Worm (Caenorhabditis elegans) whole organism, L4 larva: ENCODE results near the gene T24B8.4.
A peak's percentile ranks its signal among the peaks of the same experiment; 100 is the strongest.

Source experiments
- D1046.2 ChIP-seq: fragments of 200-800 bp; sonication (Bioruptor generic); IDR thresholded peaks from 2 replicates; pipeline ENCODE4 v1.3.6; 2022; ENCODE audit warnings: missing genetic modification characterization, missing compliant biosample characterization
- F10B5.3 ChIP-seq: sonication (generic microtip); optimal IDR thresholded peaks from 2 replicates; lab custom pipeline; 2016; ENCODE audit warnings: mild to moderate bottlenecking, missing genetic modification characterization, missing compliant biosample characterization
- T20F7.1 ChIP-seq: fragments of 200-800 bp; sonication (Bioruptor generic); optimal IDR thresholded peaks from 2 replicates; lab custom pipeline; 2018; ENCODE audit warnings: mild to moderate bottlenecking, missing genetic modification characterization, missing compliant biosample characterization
- T26A8.4 ChIP-seq: fragments of 200-800 bp; sonication (Bioruptor generic); IDR thresholded peaks from 2 replicates; pipeline ENCODE4 v1.3.6; 2022; ENCODE audit warnings: missing genetic modification characterization, missing compliant biosample characterization
- ZK337.2 ChIP-seq: fragments of 200-800 bp; sonication (Bioruptor generic); IDR thresholded peaks from 2 replicates; pipeline ENCODE4 v1.3.6; 2022; ENCODE audit warnings: missing genetic modification reagents, missing genetic modification characterization, missing compliant biosample characterization
- aha-1 ChIP-seq: fragments of 150-350 bp; peaks from one replicate; lab custom pipeline; 2014; ENCODE audit warnings: missing biosample characterization, missing genetic modification characterization
- ama-1 ChIP-seq: fragments of 150-350 bp; optimal IDR thresholded peaks from 2 replicates; lab custom pipeline; 2014; ENCODE audit warnings: inconsistent platforms, mixed read lengths
- arid-1 ChIP-seq: fragments of 200-800 bp; sonication (Bioruptor generic); conservative IDR thresholded peaks from 2 replicates; pipeline ENCODE4 v1.3.6; 2022; ENCODE audit warnings: missing genetic modification reagents, missing genetic modification characterization, missing compliant biosample characterization
- ceh-44 ChIP-seq: fragments of 200-800 bp; sonication (Bioruptor generic); IDR thresholded peaks from 2 replicates; pipeline ENCODE4 v1.3.6; 2022; ENCODE audit warnings: missing genetic modification reagents, missing genetic modification characterization, missing compliant biosample characterization
- ctbp-1 ChIP-seq: fragments of 200-800 bp; sonication (Bioruptor generic); IDR thresholded peaks from 2 replicates; pipeline ENCODE4 v1.3.6; 2022; ENCODE audit warnings: missing genetic modification reagents, missing genetic modification characterization, missing compliant biosample characterization
- daf-12 ChIP-seq: fragments of 150-350 bp; optimal IDR thresholded peaks from 2 replicates; lab custom pipeline; 2014; ENCODE audit warnings: missing biosample characterization, missing genetic modification reagents, missing genetic modification characterization
- daf-16 ChIP-seq, 3 experiments: sonication (generic microtip); optimal IDR thresholded peaks; 2 replicates each; lab custom pipeline; 2016 to 2017; ENCODE audit warnings: missing genetic modification characterization in 3 of 3, missing genetic modification reagents in 3 of 3, mild to moderate bottlenecking in 2 of 3, missing compliant biosample characterization in 2 of 3, missing biosample characterization in 1 of 3, moderate library complexity in 1 of 3
- dmd-6 ChIP-seq: fragments of 200-800 bp; sonication (Bioruptor generic); IDR thresholded peaks from 2 replicates; pipeline ENCODE4 v1.3.6; 2022; ENCODE audit warnings: missing genetic modification reagents, missing genetic modification characterization, missing compliant biosample characterization
- dpl-1 ChIP-seq: fragments of 150-350 bp; optimal IDR thresholded peaks from 2 replicates; lab custom pipeline; 2014; ENCODE audit warnings: missing biosample characterization, missing genetic modification reagents, missing genetic modification characterization
- dve-1 ChIP-seq: sonication (generic microtip); optimal IDR thresholded peaks from 2 replicates; lab custom pipeline; 2017; ENCODE audit warnings: antibody characterized with exemption, mild to moderate bottlenecking, missing genetic modification characterization, missing compliant biosample characterization; ENCODE audit not compliant: insufficient read depth
- egl-27 ChIP-seq: sonication (generic microtip); optimal IDR thresholded peaks from 3 replicates; lab custom pipeline; 2017; ENCODE audit warnings: missing biosample characterization, missing genetic modification reagents, missing genetic modification characterization
- fkh-10 ChIP-seq: fragments of 150-350 bp; optimal IDR thresholded peaks from 2 replicates; lab custom pipeline; 2014; ENCODE audit warnings: missing biosample characterization, missing genetic modification reagents, missing genetic modification characterization
- fos-1 ChIP-seq: fragments of 150-350 bp; optimal IDR thresholded peaks from 2 replicates; lab custom pipeline; 2014; ENCODE audit warnings: missing biosample characterization, missing genetic modification characterization
- hif-1 ChIP-seq, 2 experiments: sonication (generic microtip); optimal IDR thresholded peaks; 2 replicates each; lab custom pipeline; 2016 to 2017; ENCODE audit warnings: missing compliant biosample characterization in 2 of 2, missing genetic modification characterization in 2 of 2, missing genetic modification reagents in 2 of 2, missing genotype in 2 of 2, mild to moderate bottlenecking in 1 of 2
- hlh-11 ChIP-seq: fragments of 200-800 bp; sonication (Bioruptor generic); optimal IDR thresholded peaks from 2 replicates; lab custom pipeline; 2018; ENCODE audit warnings: mild to moderate bottlenecking, missing genetic modification characterization, missing compliant biosample characterization
- hlh-30 ChIP-seq: sonication (generic microtip); optimal IDR thresholded peaks from 2 replicates; lab custom pipeline; 2017; ENCODE audit warnings: antibody characterized with exemption, mild to moderate bottlenecking, missing genetic modification characterization, missing compliant biosample characterization; ENCODE audit not compliant: insufficient read depth
- hmg-1.1 ChIP-seq: fragments of 200-800 bp; sonication (Bioruptor generic); IDR thresholded peaks from 2 replicates; pipeline ENCODE4 v1.3.6; 2022; ENCODE audit warnings: missing genetic modification reagents, missing genetic modification characterization, missing compliant biosample characterization
- lin-1 ChIP-seq: fragments of 200-800 bp; sonication (Bioruptor generic); IDR thresholded peaks from 2 replicates; pipeline ENCODE4 v1.3.6; 2022; ENCODE audit warnings: missing genetic modification reagents, missing genetic modification characterization, missing compliant biosample characterization
- lin-13 ChIP-seq: fragments of 150-350 bp; optimal IDR thresholded peaks from 2 replicates; lab custom pipeline; 2014; ENCODE audit warnings: missing biosample characterization, missing genetic modification reagents, missing genetic modification characterization
- lin-38 ChIP-seq: fragments of 200-800 bp; sonication (Bioruptor generic); IDR thresholded peaks from 2 replicates; pipeline ENCODE4 v1.3.6; 2022; ENCODE audit warnings: missing genetic modification reagents, missing genetic modification characterization, missing compliant biosample characterization
- lsy-2 ChIP-seq, 2 experiments: fragments of 150-350 bp in 1 of 2; sonication (generic microtip) in 1 of 2; optimal IDR thresholded peaks; 2 replicates each; lab custom pipeline; 2014 to 2017; ENCODE audit warnings: missing biosample characterization in 2 of 2, missing genetic modification characterization in 2 of 2
- mep-1 ChIP-seq: fragments of 150-350 bp; sonication (generic microtip); optimal IDR thresholded peaks from 3 replicates; lab custom pipeline; 2014; ENCODE audit warnings: missing biosample characterization, missing genetic modification characterization
- mes-2 ChIP-seq: sonication (generic microtip); optimal IDR thresholded peaks from 2 replicates; lab custom pipeline; 2016; ENCODE audit warnings: missing genotype, mild to moderate bottlenecking, missing genetic modification characterization, missing compliant biosample characterization; ENCODE audit not compliant: poor library complexity, severe bottlenecking
- nhr-102 ChIP-seq: sonication (generic microtip); optimal IDR thresholded peaks from 2 replicates; lab custom pipeline; 2016; ENCODE audit warnings: mild to moderate bottlenecking, missing genetic modification characterization, moderate library complexity, missing compliant biosample characterization
- nhr-11 ChIP-seq: fragments of 150-350 bp; optimal IDR thresholded peaks from 2 replicates; lab custom pipeline; 2014; ENCODE audit warnings: missing biosample characterization, missing genetic modification characterization
- nhr-25 ChIP-seq: sonication (generic microtip); optimal IDR thresholded peaks from 2 replicates; lab custom pipeline; 2017; ENCODE audit warnings: missing genetic modification characterization, mild to moderate bottlenecking, missing compliant biosample characterization, antibody characterized with exemption, moderate library complexity, borderline replicate concordance; ENCODE audit not compliant: insufficient read depth
- nhr-28 ChIP-seq: fragments of 150-350 bp; optimal IDR thresholded peaks from 2 replicates; lab custom pipeline; 2014; ENCODE audit warnings: missing biosample characterization, missing genetic modification characterization
- nhr-41 ChIP-seq: fragments of 200-800 bp; sonication (Bioruptor generic); IDR thresholded peaks from 2 replicates; pipeline ENCODE4 v1.3.6; 2022; ENCODE audit warnings: missing genetic modification reagents, missing genetic modification characterization, missing compliant biosample characterization
- nhr-48 ChIP-seq: sonication (generic microtip); optimal IDR thresholded peaks from 2 replicates; lab custom pipeline; 2016; ENCODE audit warnings: mild to moderate bottlenecking, missing genetic modification characterization, missing compliant biosample characterization
- nhr-6 ChIP-seq: fragments of 150-350 bp; optimal IDR thresholded peaks from 2 replicates; lab custom pipeline; 2014; ENCODE audit warnings: missing biosample characterization, missing genetic modification characterization
- nhr-77 ChIP-seq: fragments of 150-350 bp; optimal IDR thresholded peaks from 2 replicates; lab custom pipeline; 2014; ENCODE audit warnings: missing biosample characterization, missing genetic modification characterization
- pha-4 ChIP-seq, 2 experiments: fragments of 150-350 bp in 1 of 2; fragments of 200-800 bp in 1 of 2; sonication (Bioruptor generic) in 1 of 2; IDR thresholded peaks in 1 of 2; optimal IDR thresholded peaks in 1 of 2; 2 replicates each; pipeline versions ENCODE4 v1.3.6 to Lab custom; 2014 to 2022; ENCODE audit warnings: missing genetic modification characterization in 2 of 2, missing genetic modification reagents in 2 of 2, missing biosample characterization in 1 of 2, missing compliant biosample characterization in 1 of 2
- php-3 ChIP-seq: fragments of 200-800 bp; sonication (Bioruptor generic); IDR thresholded peaks from 2 replicates; pipeline ENCODE4 v1.3.6; 2022; ENCODE audit warnings: missing genetic modification reagents, missing genetic modification characterization, missing compliant biosample characterization
- rbr-2 ChIP-seq: sonication (generic microtip); optimal IDR thresholded peaks from 2 replicates; lab custom pipeline; 2016; ENCODE audit warnings: missing genotype, missing genetic modification characterization, missing compliant biosample characterization
- set-16 ChIP-seq: fragments of 200-800 bp; sonication (Bioruptor generic); IDR thresholded peaks from 2 replicates; pipeline ENCODE4 v1.3.6; 2022; ENCODE audit warnings: missing genetic modification reagents, missing genetic modification characterization, missing compliant biosample characterization
- snpc-1.2 ChIP-seq: fragments of 200-800 bp; sonication (Bioruptor generic); IDR thresholded peaks from 2 replicates; pipeline ENCODE4 v1.3.6; 2022; ENCODE audit warnings: missing genetic modification reagents, missing genetic modification characterization, missing compliant biosample characterization
- spr-1 ChIP-seq: sonication (generic microtip); optimal IDR thresholded peaks from 2 replicates; lab custom pipeline; 2016; ENCODE audit warnings: mild to moderate bottlenecking, missing genetic modification characterization, missing compliant biosample characterization
- unc-62 ChIP-seq, 3 experiments: fragments of 150-350 bp in 1 of 3; sonication (generic microtip); optimal IDR thresholded peaks in 2 of 3; peaks in 1 of 3; 1 replicate in 1 of 3; 2 replicates in 2 of 3; lab custom pipeline; 2014 to 2017; ENCODE audit warnings: missing biosample characterization in 3 of 3, missing genetic modification characterization in 3 of 3, missing genetic modification reagents in 3 of 3, missing genotype in 1 of 3
- zfp-3 ChIP-seq: fragments of 200-800 bp; sonication (Bioruptor generic); conservative IDR thresholded peaks from 2 replicates; pipeline ENCODE4 v1.3.6; 2022; ENCODE audit warnings: missing genetic modification reagents, missing genetic modification characterization, missing compliant biosample characterization

The T24B8.4 gene

DNA sequence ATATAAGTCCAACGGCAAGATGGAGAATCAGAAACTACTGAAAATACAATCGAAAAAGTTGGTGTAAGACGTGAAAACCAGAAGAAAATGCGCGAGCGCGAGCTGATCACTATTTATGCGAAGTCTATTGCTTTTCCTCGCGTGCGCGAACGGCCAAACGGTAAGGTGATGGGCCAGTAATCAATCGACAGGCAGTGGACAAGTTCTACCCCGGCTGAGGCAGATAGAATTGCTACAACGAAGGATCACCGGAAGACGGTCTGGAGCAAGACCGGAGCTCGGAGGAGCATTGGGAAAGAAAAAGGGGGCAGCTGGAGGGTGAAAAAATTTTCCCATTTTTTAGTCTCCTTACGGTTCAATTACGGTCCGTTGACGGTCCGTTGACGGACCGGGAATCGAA, 32.0 kb upstream of the T24B8.4 start (continued):
- TF ChIP-seq snpc-1.2, result peak; percentile 91
- peak; percentile 87 for TF ChIP-seq lin-1 (GFP tag; lab: Robert Waterston, UW)

DNA sequence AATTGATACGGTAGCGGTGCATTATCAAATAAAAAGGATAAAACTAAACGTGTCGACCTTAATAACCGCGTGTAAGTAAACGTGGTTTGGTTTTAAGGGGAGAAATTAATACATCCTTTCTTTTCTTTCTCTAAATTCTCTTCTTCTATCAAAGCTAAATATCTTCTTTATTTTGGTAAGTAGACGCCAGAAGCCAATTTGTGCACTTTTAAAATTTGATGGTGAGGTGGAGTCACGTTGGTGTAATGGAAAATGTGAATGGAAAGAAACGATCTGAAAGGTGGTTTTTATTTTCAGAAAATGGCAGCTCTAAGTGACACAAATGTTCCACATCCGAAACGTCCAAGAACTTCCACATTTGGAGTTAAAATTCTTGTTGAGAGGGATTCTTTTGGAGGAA, 30.2 kb upstream of the T24B8.4 start, which contains the start of gene T24H10.5:
Gene T24H10.5 (plus strand): TSS at position 301 of the 400 bp plus-strand sequence.
- TF ChIP-seq aha-1 (peak; percentile 40), daf-12 (tag; lab: Kevin White, UChicago) (no peak)

DNA sequence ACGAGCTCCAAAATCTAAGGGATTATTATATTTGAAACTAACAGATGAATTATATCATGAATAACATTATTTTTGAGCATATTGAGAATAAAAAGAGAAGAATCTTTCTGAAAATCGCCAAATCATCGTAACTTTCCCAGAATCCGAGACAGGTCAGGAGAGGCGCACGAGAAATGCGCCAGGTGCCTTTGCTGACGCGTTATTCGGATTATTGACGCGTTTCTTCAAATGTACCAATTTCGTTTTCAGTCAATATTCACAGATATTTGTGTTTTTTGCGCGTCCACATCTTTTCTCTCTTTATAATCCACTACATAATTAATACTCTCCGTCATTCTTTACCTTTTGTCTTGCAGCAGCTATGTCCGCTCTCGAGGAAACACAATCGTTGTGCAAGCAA, 28.4 kb upstream of the T24B8.4 start, which contains the start of gene T24H10.1:
Gene T24H10.1 (plus strand): TSS at position 355 of the 400 bp plus-strand sequence.
- peak; percentile 77 for TF ChIP-seq mep-1 (tag; lab: Kevin White, UChicago)
- no peak for TF ChIP-seq set-16 (GFP tag; lab: Robert Waterston, UW)
- TF ChIP-seq nhr-11 (tag; lab: Kevin White, UChicago), result peak; percentile 47
- peak; percentile 31 for TF ChIP-seq spr-1 (tag; lab: Kevin White, UChicago)
- peak; percentile 14; the same call in 1 of the 2 replicates for TF ChIP-seq php-3 (GFP tag; lab: Robert Waterston, UW)
- no peak for TF ChIP-seq ceh-44 (GFP tag; lab: Robert Waterston, UW)
- TF ChIP-seq lin-13 (GFP tag; lab: Kevin White, UChicago), result peak; percentile 70
- TF ChIP-seq nhr-102 (tag; lab: Kevin White, UChicago), result peak; percentile 55
- TF ChIP-seq nhr-48 (tag; lab: Kevin White, UChicago), result peak; percentile 56
- TF ChIP-seq hmg-1.1 (GFP tag; lab: Robert Waterston, UW), result peak; percentile 53
- TF ChIP-seq dve-1 (tag; lab: Kevin White, UChicago), result peak; percentile 61
- peak; percentile 37 for TF ChIP-seq ama-1 (lab: Kevin White, UChicago)
- no peak for TF ChIP-seq ZK337.2 (GFP tag; lab: Robert Waterston, UW)
- peak; percentile 39 for TF ChIP-seq hlh-30
- TF ChIP-seq hif-1 (tag; optimal IDR thresholded peaks at IDR 0.05; lab: Kevin White, UChicago), result no peak
- peak; percentile 10 for TF ChIP-seq nhr-28 (tag; lab: Kevin White, UChicago)
- peak; percentile 65 for TF ChIP-seq dmd-6
- TF ChIP-seq fos-1, result no peak
- TF ChIP-seq hlh-11, result peak; percentile 64
- TF ChIP-seq lsy-2 (tag; optimal IDR thresholded peaks at IDR 0.05; lab: Kevin White, UChicago), result peak; percentile 14 to 82
- peak; percentile 19; the same call in 1 of the 2 replicates for TF ChIP-seq ctbp-1
- no peak for TF ChIP-seq nhr-41 (GFP tag; lab: Robert Waterston, UW)
- no peak for TF ChIP-seq zfp-3 (GFP tag; lab: Robert Waterston, UW)
- TF ChIP-seq mes-2 (tag; lab: Kevin White, UChicago), result peak; percentile 80
- TF ChIP-seq pha-4 (GFP tag; IDR thresholded peaks at IDR 0.05; lab: Robert Waterston, UW), result no peak
- TF ChIP-seq pha-4 (tag; optimal IDR thresholded peaks at IDR 0.05; lab: Kevin White, UChicago), result peak; percentile 15
- TF ChIP-seq arid-1 (GFP tag; lab: Robert Waterston, UW), result peak; percentile 44; the same call in 1 of the 2 replicates
- peak; percentile 75 for TF ChIP-seq dpl-1 (GFP tag; lab: Kevin White, UChicago)
- TF ChIP-seq egl-27, result no peak
- TF ChIP-seq T26A8.4, result peak; percentile 43; the same call in 1 of the 2 replicates
- peak in 1 of 2 experiments; percentile 96 for TF ChIP-seq unc-62 (GFP tag; optimal IDR thresholded peaks at IDR 0.05 in 1 of 2; lab: Kevin White, UChicago)
- no peak for TF ChIP-seq unc-62 (tag; optimal IDR thresholded peaks at IDR 0.05; lab: Kevin White, UChicago)
- TF ChIP-seq fkh-10 (GFP tag; lab: Kevin White, UChicago), result no peak
- TF ChIP-seq daf-16 (GFP tag; optimal IDR thresholded peaks at IDR 0.05; lab: Kevin White, UChicago), result no peak
- TF ChIP-seq daf-16 (tag; optimal IDR thresholded peaks at IDR 0.05; lab: Kevin White, UChicago), result peak; percentile 40
- TF ChIP-seq T20F7.1 (GFP tag; lab: Kevin White, UChicago), result peak; percentile 65
- peak; percentile 19 for TF ChIP-seq nhr-77 (tag; lab: Kevin White, UChicago)
- TF ChIP-seq nhr-6, result peak; percentile 37
- TF ChIP-seq D1046.2 (GFP tag; lab: Robert Waterston, UW), result no peak
- peak; percentile 71 for TF ChIP-seq rbr-2 (tag; lab: Kevin White, UChicago)
- peak; percentile 51 for TF ChIP-seq nhr-25 (tag; lab: Kevin White, UChicago)
- peak; percentile 79 for TF ChIP-seq lin-38 (GFP tag; lab: Robert Waterston, UW)
- peak; percentile 11 for TF ChIP-seq F10B5.3 (tag; lab: Kevin White, UChicago)
